Fruit fly (Drosophila melanogaster) whole organism, embryonic: ENCODE results near the gene mRpL20.

Source experiments
- Blimp-1 ChIP-seq: fragments of 200-800 bp; sonication (Bioruptor generic); optimal IDR thresholded peaks from 3 replicates; lab custom pipeline; 2018; ENCODE audit warnings: missing biosample characterization, missing genetic modification characterization, mild to moderate bottlenecking, moderate library complexity, missing genetic modification reagents
- CG11504 ChIP-seq: fragments of 200-800 bp; sonication (Bioruptor generic); optimal IDR thresholded peaks from 3 replicates; lab custom pipeline; 2019; ENCODE audit warnings: missing biosample characterization, mild to moderate bottlenecking, missing genetic modification characterization, moderate library complexity
- CG34422 ChIP-seq: fragments of 200-800 bp; sonication (Bioruptor generic); IDR thresholded peaks from 3 replicates; pipeline ENCODE4 v1.3.6; 2022; ENCODE audit warnings: missing biosample characterization, missing genetic modification characterization
- CG3995 ChIP-seq: fragments of 200-800 bp; sonication (Bioruptor generic); optimal IDR thresholded peaks from 3 replicates; lab custom pipeline; 2016; ENCODE audit warnings: missing biosample characterization, missing genetic modification characterization
- CG5180 ChIP-seq: fragments of 200-800 bp; sonication (Bioruptor generic); optimal IDR thresholded peaks from 3 replicates; lab custom pipeline; 2017; ENCODE audit warnings: missing biosample characterization, missing genetic modification characterization, mild to moderate bottlenecking, moderate library complexity, missing genetic modification reagents
- CG6175 ChIP-seq: fragments of 200-800 bp; sonication (Bioruptor generic); IDR thresholded peaks from 3 replicates; pipeline ENCODE4 v1.3.6; 2022; ENCODE audit warnings: missing biosample characterization, missing genetic modification characterization
- CG6813 ChIP-seq: fragments of 200-800 bp; sonication (Bioruptor generic); optimal IDR thresholded peaks from 2 replicates; lab custom pipeline; 2017; ENCODE audit warnings: missing biosample characterization, missing genetic modification characterization, mild to moderate bottlenecking, moderate library complexity, missing genetic modification reagents
- CG7839 ChIP-seq: fragments of 200-800 bp; sonication (Bioruptor generic); optimal IDR thresholded peaks from 3 replicates; lab custom pipeline; 2018; ENCODE audit warnings: missing biosample characterization, mild to moderate bottlenecking, missing genetic modification characterization, moderate library complexity
- CG8478 ChIP-seq: fragments of >200 bp; optimal IDR thresholded peaks from 2 replicates; lab custom pipeline; 2018
- CG8944 ChIP-seq: fragments of 200-800 bp; sonication (Bioruptor generic); optimal IDR thresholded peaks from 3 replicates; lab custom pipeline; 2016; ENCODE audit warnings: missing biosample characterization, missing genetic modification characterization
- Deaf1 ChIP-seq: fragments of 200-800 bp; optimal IDR thresholded peaks from 3 replicates; lab custom pipeline; 2019; ENCODE audit warnings: missing biosample characterization, mild to moderate bottlenecking, missing genetic modification characterization, moderate library complexity
- Doc2 ChIP-seq: fragments of 200-800 bp; sonication (Bioruptor generic); IDR thresholded peaks from 2 replicates; pipeline ENCODE4 v1.3.6; 2022; ENCODE audit warnings: missing biosample characterization, missing genetic modification characterization
- Drgx ChIP-seq: fragments of 200-800 bp; sonication (Bioruptor generic); IDR thresholded peaks from 2 replicates; pipeline ENCODE4 v1.3.6; 2022; ENCODE audit warnings: missing biosample characterization, missing genetic modification characterization
- Gsc ChIP-seq: fragments of 200-800 bp; sonication (Bioruptor generic); IDR thresholded peaks from 2 replicates; pipeline ENCODE4 v1.3.6; 2022; ENCODE audit warnings: missing biosample characterization, missing genetic modification characterization
- HmgD ChIP-seq: fragments of 200-800 bp; sonication (Bioruptor generic); optimal IDR thresholded peaks from 3 replicates; lab custom pipeline; 2016; ENCODE audit warnings: missing biosample characterization, missing genetic modification characterization
- Jarid2 ChIP-seq: fragments of 200-800 bp; sonication (Bioruptor generic); optimal IDR thresholded peaks from 3 replicates; lab custom pipeline; 2017; ENCODE audit warnings: mild to moderate bottlenecking, missing biosample characterization, missing genetic modification reagents, missing genetic modification characterization
- MTF-1 ChIP-seq: fragments of 200-800 bp; sonication (Bioruptor generic); optimal IDR thresholded peaks from 2 replicates; lab custom pipeline; 2018; ENCODE audit warnings: missing biosample characterization, mild to moderate bottlenecking, missing genetic modification characterization, borderline replicate concordance
- Max ChIP-seq: fragments of 200-800 bp; sonication (Bioruptor generic); optimal IDR thresholded peaks from 2 replicates; lab custom pipeline; 2016; ENCODE audit warnings: missing biosample characterization, mild to moderate bottlenecking, missing genetic modification characterization
- Med ChIP-seq: fragments of 200-800 bp; sonication (Bioruptor generic); peaks from one replicate; lab custom pipeline; 2016; ENCODE audit warnings: missing biosample characterization, missing genetic modification characterization, mild to moderate bottlenecking, inconsistent platforms, moderate library complexity
- Neu2 ChIP-seq: fragments of 200-800 bp; sonication (Bioruptor generic); optimal IDR thresholded peaks from 3 replicates; lab custom pipeline; 2016; ENCODE audit warnings: missing biosample characterization, missing genetic modification characterization, borderline replicate concordance
- Nf-YB ChIP-seq: fragments of 200-800 bp; sonication (Bioruptor generic); optimal IDR thresholded peaks from 3 replicates; lab custom pipeline; 2019; ENCODE audit warnings: missing biosample characterization, mild to moderate bottlenecking, missing genetic modification characterization, moderate library complexity
- Sox102F ChIP-seq: fragments of 200-800 bp; sonication (Bioruptor generic); optimal IDR thresholded peaks from 2 replicates; lab custom pipeline; 2018; ENCODE audit warnings: missing biosample characterization, mild to moderate bottlenecking, missing genetic modification characterization, moderate library complexity
- Vsx1 ChIP-seq: fragments of 200-800 bp; sonication (Bioruptor generic); optimal IDR thresholded peaks from 2 replicates; lab custom pipeline; 2017; ENCODE audit warnings: missing biosample characterization, mild to moderate bottlenecking, missing genetic modification characterization, missing genetic modification reagents
- amos ChIP-seq: fragments of 200-800 bp; sonication (Bioruptor generic); IDR thresholded peaks from 2 replicates; pipeline ENCODE4 v1.3.6; 2022; ENCODE audit warnings: missing biosample characterization, missing genetic modification characterization; ENCODE audit not compliant: partially characterized antibody
- ara ChIP-seq: fragments of 200-800 bp; sonication (Bioruptor generic); IDR thresholded peaks from 2 replicates; pipeline ENCODE4 v1.3.6; 2022; ENCODE audit warnings: missing biosample characterization, missing genetic modification characterization
- bsh ChIP-seq, 2 experiments: fragments of 200-800 bp; sonication (Bioruptor generic); optimal IDR thresholded peaks; 2 replicates each; lab custom pipeline; 2017 to 2018; ENCODE audit warnings: mild to moderate bottlenecking in 2 of 2, missing biosample characterization in 2 of 2, missing genetic modification characterization in 2 of 2, moderate library complexity in 1 of 2
- chinmo ChIP-seq: fragments of 200-800 bp; sonication (Bioruptor generic); IDR thresholded peaks from 4 replicates; pipeline ENCODE4 v1.3.6; 2022; ENCODE audit warnings: missing biosample characterization, missing genetic modification characterization; ENCODE audit not compliant: partially characterized antibody
- esg ChIP-seq: fragments of 200-800 bp; sonication (Bioruptor generic); conservative IDR thresholded peaks from 2 replicates; pipeline ENCODE4 v1.3.6; 2022; ENCODE audit warnings: missing biosample characterization, missing genetic modification characterization
- ewg ChIP-seq: fragments of 200-800 bp; sonication (Bioruptor generic); optimal IDR thresholded peaks from 3 replicates; lab custom pipeline; 2017; ENCODE audit warnings: mild to moderate bottlenecking, missing biosample characterization, missing genetic modification reagents, missing genetic modification characterization
- gem ChIP-seq: fragments of 200-800 bp; sonication (Bioruptor generic); optimal IDR thresholded peaks from 2 replicates; lab custom pipeline; 2019; ENCODE audit warnings: missing biosample characterization, mild to moderate bottlenecking, missing genetic modification characterization, moderate library complexity
- grau ChIP-seq: fragments of 200-800 bp; optimal IDR thresholded peaks from 3 replicates; lab custom pipeline; 2019; ENCODE audit warnings: missing biosample characterization, mild to moderate bottlenecking, missing genetic modification characterization, moderate library complexity
- inv ChIP-seq: fragments of 200-800 bp; sonication (Bioruptor generic); IDR thresholded peaks from 2 replicates; pipeline ENCODE4 v1.3.6; 2022; ENCODE audit warnings: missing biosample characterization, missing genetic modification characterization; ENCODE audit not compliant: partially characterized antibody
- kni ChIP-seq: fragments of 200-800 bp; sonication (Bioruptor generic); optimal IDR thresholded peaks from 3 replicates; lab custom pipeline; 2017; ENCODE audit warnings: mild to moderate bottlenecking, missing biosample characterization, missing genetic modification reagents, missing genetic modification characterization
- knrl ChIP-seq: fragments of 200-800 bp; sonication (Bioruptor generic); IDR thresholded peaks from 3 replicates; pipeline ENCODE4 v1.3.6; 2022; ENCODE audit warnings: missing biosample characterization, missing genetic modification characterization; ENCODE audit not compliant: partially characterized antibody
- lov ChIP-seq, 2 experiments: fragments of 200-800 bp in 1 of 2; fragments of >200 bp in 1 of 2; sonication (Bioruptor generic) in 1 of 2; IDR thresholded peaks in 1 of 2; optimal IDR thresholded peaks in 1 of 2; 2 replicates in 1 of 2; 3 replicates in 1 of 2; pipeline versions ENCODE4 v1.3.6 to Lab custom; 2017 to 2022; ENCODE audit warnings: missing biosample characterization in 1 of 2, missing genetic modification characterization in 1 of 2
- maf-S ChIP-seq: fragments of 200-800 bp; sonication (Bioruptor generic); optimal IDR thresholded peaks from 2 replicates; lab custom pipeline; 2016; ENCODE audit warnings: missing biosample characterization, missing genetic modification characterization
- mam ChIP-seq: fragments of 200-800 bp; sonication (Bioruptor generic); optimal IDR thresholded peaks from 3 replicates; lab custom pipeline; 2016; ENCODE audit warnings: missing biosample characterization, missing genetic modification characterization
- nerfin-1 ChIP-seq: fragments of 200-800 bp; sonication (Bioruptor generic); optimal IDR thresholded peaks from 3 replicates; lab custom pipeline; 2019; ENCODE audit warnings: missing biosample characterization, mild to moderate bottlenecking, missing genetic modification characterization, moderate library complexity
- salm ChIP-seq: fragments of 200-800 bp; sonication (Bioruptor generic); optimal IDR thresholded peaks from 2 replicates; lab custom pipeline; 2018; ENCODE audit warnings: missing biosample characterization, mild to moderate bottlenecking, missing genetic modification characterization
- sens ChIP-seq: fragments of 200-800 bp; sonication (Bioruptor generic); peaks from one replicate; lab custom pipeline; 2016; ENCODE audit warnings: missing biosample characterization, missing genetic modification characterization
- shn ChIP-seq: fragments of 200-800 bp; sonication (Bioruptor generic); optimal IDR thresholded peaks from 3 replicates; lab custom pipeline; 2016; ENCODE audit warnings: missing biosample characterization, missing genetic modification characterization
- ssp ChIP-seq: fragments of 200-800 bp; sonication (Bioruptor generic); IDR thresholded peaks from 2 replicates; pipeline ENCODE4 v1.3.6; 2022; ENCODE audit warnings: missing biosample characterization, missing genetic modification characterization
- tna ChIP-seq: fragments of 200-800 bp; sonication (Bioruptor generic); IDR thresholded peaks from 2 replicates; pipeline ENCODE4 v1.3.6; 2022; ENCODE audit warnings: missing biosample characterization, missing genetic modification characterization; ENCODE audit not compliant: partially characterized antibody
- vvl ChIP-seq: fragments of 200-800 bp; sonication (Bioruptor generic); IDR thresholded peaks from 2 replicates; pipeline ENCODE4 v1.3.6; 2022; ENCODE audit warnings: missing biosample characterization, missing genetic modification characterization

Gene mRpL20

dm6 chr3L:13028740-13029139 lies 11.1 kb upstream of the mRpL20 start, which contains the start of gene CG17672 (continued):
- TF ChIP-seq CG7839 (tag; lab: Kevin White, UChicago) (no peak), Sox102F (no peak), CG11504 (tag; lab: Kevin White, UChicago) (peak; percentile 69), Vsx1 (GFP tag; lab: Kevin White, UChicago) (no peak), bsh (GFP tag; optimal IDR thresholded peaks at IDR 0.05; lab: Kevin White, UChicago) (peak in 1 of 2 experiments; percentile 22), maf-S (no peak), chinmo (GFP tag; lab: Robert Waterston, UW) (peak; percentile 86; the same call in 3 of the 4 replicates), Jarid2 (GFP tag; lab: Kevin White, UChicago) (peak; percentile 69), CG6813 (GFP tag; lab: Kevin White, UChicago) (no peak), salm (tag; lab: Kevin White, UChicago) (no peak), Drgx (GFP tag; lab: Robert Waterston, UW) (0 out of 2 replicates have a peak, but pooled peaks have one; percentile 15), esg (GFP tag; lab: Robert Waterston, UW) (no peak), Doc2 (GFP tag; lab: Robert Waterston, UW) (no peak), mam (GFP tag; lab: Kevin White, UChicago) (no peak), CG3995 (peak; percentile 32), Max (GFP tag; lab: Kevin White, UChicago) (no peak), Gsc (no peak), Nf-YB (peak; percentile 8), CG5180 (peak; percentile 23), Deaf1 (tag; lab: Kevin White, UChicago) (peak; percentile 93), kni (GFP tag; lab: Kevin White, UChicago) (peak; percentile 14), tna (GFP tag; lab: Robert Waterston, UW) (no peak; the same call in 1 of the 2 replicates), CG8478 (lab: Kevin White, UChicago) (peak; percentile 71), knrl (peak; percentile 22; the same call in 1 of the 3 replicates), vvl (GFP tag; lab: Robert Waterston, UW) (peak; percentile 45; the same call in 1 of the 2 replicates), Blimp-1 (GFP tag; lab: Kevin White, UChicago) (peak; percentile 36), inv (GFP tag; lab: Robert Waterston, UW) (0 out of 2 replicates have a peak, but pooled peaks have one; percentile 14), MTF-1 (no peak), sens (GFP tag; lab: Kevin White, UChicago) (peak; percentile 24), Med (peak; percentile 30), shn (no peak), CG6175 (GFP tag; lab: Robert Waterston, UW) (peak; percentile 40; the same call in 1 of the 3 replicates), gem (tag; lab: Kevin White, UChicago) (no peak), HmgD (GFP tag; lab: Kevin White, UChicago) (no peak), ara (GFP tag; lab: Robert Waterston, UW) (0 out of 2 replicates have a peak, but pooled peaks have one; percentile 41), lov (optimal IDR thresholded peaks at IDR 0.05; lab: Kevin White, UChicago) (no peak), lov (GFP tag; IDR thresholded peaks at IDR 0.05; lab: Robert Waterston, UW) (0 out of 3 replicates have a peak, but pooled peaks have one; percentile 40), Neu2 (GFP tag; lab: Kevin White, UChicago) (no peak), CG34422 (0 out of 3 replicates have a peak, but pooled peaks have one; percentile 27), nerfin-1 (tag; lab: Kevin White, UChicago) (no peak), ewg (no peak), grau (tag; lab: Kevin White, UChicago) (no peak), CG8944 (GFP tag; lab: Kevin White, UChicago) (no peak), amos (GFP tag; lab: Robert Waterston, UW) (peak; percentile 20; the same call in 1 of the 2 replicates), ssp (GFP tag; lab: Robert Waterston, UW) (no peak)
